Worm (Caenorhabditis elegans) whole organism, early embryonic: ENCODE results near the gene W04E12.9.

ENCODE experiments used
- B0310.2 ChIP-seq: sonication (generic microtip); optimal IDR thresholded peaks from 2 replicates; lab custom pipeline; 2016; ENCODE audit warnings: mild to moderate bottlenecking, missing genetic modification characterization, missing compliant biosample characterization
- F13C5.2 ChIP-seq: sonication (generic microtip); optimal IDR thresholded peaks from 2 replicates; lab custom pipeline; 2017; ENCODE audit warnings: mild to moderate bottlenecking, missing genetic modification characterization, inconsistent platforms, missing compliant biosample characterization
- aly-1 ChIP-seq: sonication (generic microtip); optimal IDR thresholded peaks from 2 replicates; lab custom pipeline; 2016; ENCODE audit warnings: missing genetic modification characterization, missing compliant biosample characterization
- ama-1 ChIP-seq: fragments of 150-350 bp; optimal IDR thresholded peaks from 2 replicates; lab custom pipeline; 2014
- ceh-13 ChIP-seq: fragments of 200-800 bp; sonication (Bioruptor generic); optimal IDR thresholded peaks from 2 replicates; lab custom pipeline; 2018; ENCODE audit warnings: mild to moderate bottlenecking, missing genetic modification characterization, missing compliant biosample characterization
- ceh-36 ChIP-seq: sonication (generic microtip); optimal IDR thresholded peaks from 2 replicates; lab custom pipeline; 2016; ENCODE audit warnings: missing genetic modification characterization, inconsistent platforms, missing compliant biosample characterization
- ets-7 ChIP-seq: sonication (generic microtip); optimal IDR thresholded peaks from 2 replicates; lab custom pipeline; 2016; ENCODE audit warnings: missing genotype, missing genetic modification characterization, missing compliant biosample characterization
- flt-1 ChIP-seq: fragments of 200-800 bp; sonication (Bioruptor generic); IDR thresholded peaks from 2 replicates; pipeline ENCODE4 v1.3.6; 2022; ENCODE audit warnings: missing genetic modification characterization, missing compliant biosample characterization
- hmbx-1 ChIP-seq: sonication (generic microtip); optimal IDR thresholded peaks from 2 replicates; lab custom pipeline; 2016; ENCODE audit warnings: mild to moderate bottlenecking, missing genetic modification characterization, missing compliant biosample characterization
- hmg-4 ChIP-seq: fragments of 200-800 bp; sonication (Bioruptor generic); optimal IDR thresholded peaks from 2 replicates; lab custom pipeline; 2018; ENCODE audit warnings: mild to moderate bottlenecking, missing genetic modification characterization, missing compliant biosample characterization
- hnd-1 ChIP-seq: sonication (generic microtip); optimal IDR thresholded peaks from 2 replicates; lab custom pipeline; 2016; ENCODE audit warnings: missing genetic modification characterization, missing compliant biosample characterization
- pes-1 ChIP-seq: fragments of 200-800 bp; sonication (Bioruptor generic); IDR thresholded peaks from 2 replicates; pipeline ENCODE4 v1.3.6; 2022; ENCODE audit warnings: missing genetic modification reagents, missing genetic modification characterization, missing compliant biosample characterization
- scrt-1 ChIP-seq: fragments of 200-800 bp; sonication (Bioruptor generic); IDR thresholded peaks from 2 replicates; pipeline ENCODE4 v1.3.6; 2022; ENCODE audit warnings: missing genetic modification characterization, missing compliant biosample characterization
- sea-1 ChIP-seq: fragments of 200-800 bp; sonication (Bioruptor generic); conservative IDR thresholded peaks from 2 replicates; pipeline ENCODE4 v1.3.6; 2022; ENCODE audit warnings: missing genetic modification characterization, missing compliant biosample characterization
- tbx-11 ChIP-seq: fragments of 200-800 bp; sonication (Bioruptor generic); IDR thresholded peaks from 2 replicates; pipeline ENCODE4 v1.3.6; 2022; ENCODE audit warnings: missing genetic modification characterization, missing compliant biosample characterization
- tbx-37 ChIP-seq: fragments of 200-800 bp; sonication (Bioruptor generic); conservative IDR thresholded peaks from 2 replicates; pipeline ENCODE4 v1.3.6; 2022; ENCODE audit warnings: missing genetic modification reagents, missing genetic modification characterization, missing compliant biosample characterization
- tra-4 ChIP-seq: sonication (generic microtip); optimal IDR thresholded peaks from 2 replicates; lab custom pipeline; 2017; ENCODE audit warnings: missing genetic modification characterization, missing compliant biosample characterization

Gene W04E12.9

ce11 chrV:19801033-19801432 lies 44.7 kb downstream of the W04E12.9 start, which contains the start of gene Y116F11B.2:
Gene Y116F11B.2, minus strand, starts transcription at chrV:19801133.
- TF ChIP-seq hmbx-1 (tag; lab: Kevin White, UChicago) (no peak), scrt-1 (GFP tag; lab: Robert Waterston, UW) (no peak), tbx-11 (GFP tag; lab: Robert Waterston, UW) (no peak), ama-1 (lab: Kevin White, UChicago) (no peak), tra-4 (no peak), tbx-37 (no peak), aly-1 (no peak), flt-1 (GFP tag; lab: Robert Waterston, UW) (no peak), B0310.2 (tag; lab: Kevin White, UChicago) (no peak), ceh-36 (tag; lab: Kevin White, UChicago) (no peak)

ce11 chrV:19802797-19803196 lies 46.4 kb downstream of the W04E12.9 start:
- TF ChIP-seq flt-1 (GFP tag; lab: Robert Waterston, UW) = no peak
- TF ChIP-seq ets-7 (tag; lab: Kevin White, UChicago) = no peak
- TF ChIP-seq aly-1 = no peak
- no peak for TF ChIP-seq ceh-36 (tag; lab: Kevin White, UChicago)
- TF ChIP-seq pes-1 (GFP tag; lab: Robert Waterston, UW) = no peak
- TF ChIP-seq B0310.2 (tag; lab: Kevin White, UChicago) = no peak
- TF ChIP-seq tbx-37 = no peak
- TF ChIP-seq hmbx-1 (tag; lab: Kevin White, UChicago) = no peak
- TF ChIP-seq ama-1 (lab: Kevin White, UChicago) = no peak
- no peak for TF ChIP-seq hnd-1 (tag; lab: Kevin White, UChicago)
- TF ChIP-seq sea-1 (GFP tag; lab: Robert Waterston, UW) = no peak
- TF ChIP-seq hmg-4 = no peak
- TF ChIP-seq F13C5.2 = no peak
- TF ChIP-seq tra-4 = no peak
- no peak for TF ChIP-seq tbx-11 (GFP tag; lab: Robert Waterston, UW)
- TF ChIP-seq ceh-13 (GFP tag; lab: Kevin White, UChicago) = no peak
- no peak for TF ChIP-seq scrt-1 (GFP tag; lab: Robert Waterston, UW)

- TF ChIP-seq B0310.2 (tag; lab: Kevin White, UChicago) (no peak), ceh-13 (GFP tag; lab: Kevin White, UChicago) (no peak), tbx-11 (GFP tag; lab: Robert Waterston, UW) (no peak), hmg-4 (no peak), ceh-36 (tag; lab: Kevin White, UChicago) (no peak), tbx-37 (no peak), scrt-1 (GFP tag; lab: Robert Waterston, UW) (no peak), pes-1 (GFP tag; lab: Robert Waterston, UW) (no peak), F13C5.2 (no peak), hmbx-1 (tag; lab: Kevin White, UChicago) (no peak), hnd-1 (tag; lab: Kevin White, UChicago) (no peak), sea-1 (GFP tag; lab: Robert Waterston, UW) (no peak), ets-7 (tag; lab: Kevin White, UChicago) (no peak)
Measured at ce11 chrV:19805548-19805947, 49.2 kb downstream of the W04E12.9 start.
